Fruit fly (Drosophila melanogaster) whole organism, pupa: ENCODE data around the gene SmB.

Experiments used
- CG10348 ChIP-seq: fragments of 200-800 bp; sonication (Bioruptor generic); IDR thresholded peaks from 2 replicates; pipeline ENCODE4 v1.3.6; 2022; ENCODE audit warnings: missing biosample characterization, missing genetic modification characterization
- CG14655 ChIP-seq: fragments of 200-800 bp; sonication (Bioruptor generic); optimal IDR thresholded peaks from 3 replicates; lab custom pipeline; 2017; ENCODE audit warnings: mild to moderate bottlenecking, missing biosample characterization, missing genetic modification reagents, missing genetic modification characterization
- CG32121 ChIP-seq: fragments of 200-800 bp; sonication (Bioruptor generic); IDR thresholded peaks from 2 replicates; pipeline ENCODE4 v1.3.6; 2022; ENCODE audit warnings: missing biosample characterization, missing genetic modification characterization
- CG4496 ChIP-seq: fragments of 200-800 bp; sonication (Bioruptor generic); IDR thresholded peaks from 3 replicates; pipeline ENCODE4 v1.3.6; 2022; ENCODE audit warnings: missing biosample characterization, missing genetic modification characterization
- CG9948 ChIP-seq: fragments of 200-800 bp; sonication (Bioruptor generic); optimal IDR thresholded peaks from 2 replicates; lab custom pipeline; 2018; ENCODE audit warnings: missing biosample characterization, mild to moderate bottlenecking, missing genetic modification characterization, moderate library complexity
- D1 ChIP-seq: fragments of 200-800 bp; sonication (Bioruptor generic); optimal IDR thresholded peaks from 2 replicates; lab custom pipeline; 2018; ENCODE audit warnings: missing biosample characterization, mild to moderate bottlenecking, missing genetic modification characterization, moderate library complexity

DNA sequence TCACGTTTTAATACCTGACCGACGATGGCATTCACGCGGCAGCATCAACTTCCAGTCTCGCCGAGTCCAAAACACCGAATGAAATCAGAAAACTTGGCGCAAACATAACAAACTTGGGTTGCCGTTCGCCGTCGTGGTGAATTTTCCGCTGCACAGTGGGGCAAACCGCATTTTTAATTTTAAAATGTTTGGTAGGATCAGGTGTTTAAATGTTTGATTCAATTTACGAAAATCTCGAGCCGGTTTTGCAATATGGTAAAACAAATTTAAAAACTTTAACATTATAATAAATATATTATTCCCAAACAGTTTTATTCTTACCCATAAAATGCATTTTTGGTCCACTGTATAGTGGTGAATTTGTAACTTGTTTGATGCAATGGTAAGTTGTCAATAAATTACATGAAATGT, 47.8 kb upstream of the SmB start, which contains the start of gene RluA-1:
- TF ChIP-seq CG4496, result peak; percentile 99
- TF ChIP-seq CG32121 (GFP tag; lab: Robert Waterston, UW), result peak; percentile 99
- TF ChIP-seq D1 (tag; lab: Kevin White, UChicago), result peak; percentile 95
- TF ChIP-seq CG14655 (GFP tag; lab: Kevin White, UChicago), result peak; percentile 99
- peak; percentile 86 for TF ChIP-seq CG10348
- TF ChIP-seq CG9948 (tag; lab: Kevin White, UChicago), result peak; percentile 98
